Worm (Caenorhabditis elegans) whole organism, mixed stage, embryonic: Measurements from ENCODE around the gene Y82E9BR.9.

ENCODE experiments used
- drap-1 ChIP-seq: fragments of 200-800 bp; sonication (Bioruptor generic); optimal IDR thresholded peaks from 3 replicates; lab custom pipeline; 2018; ENCODE audit warnings: mild to moderate bottlenecking, missing genetic modification characterization, missing compliant biosample characterization
- elt-1 ChIP-seq: sonication (generic microtip); optimal IDR thresholded peaks from 2 replicates; lab custom pipeline; 2017; ENCODE audit warnings: missing genetic modification characterization, mild to moderate bottlenecking, missing compliant biosample characterization, antibody characterized with exemption, moderate library complexity, borderline replicate concordance; ENCODE audit not compliant: insufficient read depth
- elt-3 ChIP-seq: fragments of 150-350 bp; optimal IDR thresholded peaks from 2 replicates; lab custom pipeline; 2014; ENCODE audit warnings: missing biosample characterization, missing genetic modification characterization
- lsy-2 ChIP-seq: fragments of 150-350 bp; optimal IDR thresholded peaks from 2 replicates; lab custom pipeline; 2014; ENCODE audit warnings: missing biosample characterization, missing genetic modification characterization
- mep-1 ChIP-seq: fragments of 150-350 bp; optimal IDR thresholded peaks from 2 replicates; lab custom pipeline; 2017; ENCODE audit warnings: missing biosample characterization, missing genetic modification reagents, missing genetic modification characterization, inconsistent platforms
- pha-4 ChIP-seq: fragments of 150-350 bp; optimal IDR thresholded peaks from 2 replicates; lab custom pipeline; 2018; ENCODE audit warnings: missing biosample characterization, missing genetic modification reagents, missing genetic modification characterization
- snpc-4 ChIP-seq: fragments of 150-350 bp; optimal IDR thresholded peaks from 2 replicates; lab custom pipeline; 2014; ENCODE audit warnings: missing biosample characterization, missing genetic modification characterization
- unc-39 ChIP-seq: fragments of 150-350 bp; optimal IDR thresholded peaks from 2 replicates; lab custom pipeline; 2014; ENCODE audit warnings: missing biosample characterization, missing genetic modification characterization
- unc-62 ChIP-seq: fragments of 150-350 bp; optimal IDR thresholded peaks from 2 replicates; lab custom pipeline; 2014; ENCODE audit warnings: missing biosample characterization, missing genetic modification reagents, missing genetic modification characterization
- ztf-11 ChIP-seq: fragments of 150-350 bp; optimal IDR thresholded peaks from 2 replicates; lab custom pipeline; 2014; ENCODE audit warnings: missing biosample characterization, missing genetic modification characterization

DNA sequence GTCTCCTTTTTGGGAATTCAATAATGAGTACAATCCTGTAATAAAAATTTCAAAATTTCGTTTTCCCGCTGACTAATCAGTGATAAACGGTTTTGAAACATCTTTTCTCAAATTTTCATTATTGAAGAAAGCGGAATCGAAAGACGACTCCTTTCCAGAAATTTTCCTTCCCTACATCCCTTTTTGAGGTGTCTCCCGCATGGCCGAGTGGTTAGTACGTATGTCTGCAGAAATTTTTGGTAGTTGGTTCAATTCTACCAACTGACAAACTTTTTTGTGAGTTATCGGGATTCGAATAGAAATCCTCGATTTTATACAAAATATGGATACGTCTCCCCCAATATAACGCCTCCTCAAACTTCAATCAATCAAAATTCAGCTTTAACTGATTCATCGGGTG lies 5.0 kb downstream of the Y82E9BR.9 start:
- TF ChIP-seq elt-3 (no peak), lsy-2 (tag; lab: Kevin White, UChicago) (no peak), elt-1 (tag; lab: Kevin White, UChicago) (no peak), unc-62 (no peak), pha-4 (no peak), mep-1 (no peak), ztf-11 (no peak), drap-1 (GFP tag; lab: Kevin White, UChicago) (no peak), snpc-4 (tag; lab: Kevin White, UChicago) (no peak), unc-39 (no peak)
